Fruit fly (Drosophila melanogaster): ENCODE data around the gene CG32713.

Gene CG32713

DNA sequence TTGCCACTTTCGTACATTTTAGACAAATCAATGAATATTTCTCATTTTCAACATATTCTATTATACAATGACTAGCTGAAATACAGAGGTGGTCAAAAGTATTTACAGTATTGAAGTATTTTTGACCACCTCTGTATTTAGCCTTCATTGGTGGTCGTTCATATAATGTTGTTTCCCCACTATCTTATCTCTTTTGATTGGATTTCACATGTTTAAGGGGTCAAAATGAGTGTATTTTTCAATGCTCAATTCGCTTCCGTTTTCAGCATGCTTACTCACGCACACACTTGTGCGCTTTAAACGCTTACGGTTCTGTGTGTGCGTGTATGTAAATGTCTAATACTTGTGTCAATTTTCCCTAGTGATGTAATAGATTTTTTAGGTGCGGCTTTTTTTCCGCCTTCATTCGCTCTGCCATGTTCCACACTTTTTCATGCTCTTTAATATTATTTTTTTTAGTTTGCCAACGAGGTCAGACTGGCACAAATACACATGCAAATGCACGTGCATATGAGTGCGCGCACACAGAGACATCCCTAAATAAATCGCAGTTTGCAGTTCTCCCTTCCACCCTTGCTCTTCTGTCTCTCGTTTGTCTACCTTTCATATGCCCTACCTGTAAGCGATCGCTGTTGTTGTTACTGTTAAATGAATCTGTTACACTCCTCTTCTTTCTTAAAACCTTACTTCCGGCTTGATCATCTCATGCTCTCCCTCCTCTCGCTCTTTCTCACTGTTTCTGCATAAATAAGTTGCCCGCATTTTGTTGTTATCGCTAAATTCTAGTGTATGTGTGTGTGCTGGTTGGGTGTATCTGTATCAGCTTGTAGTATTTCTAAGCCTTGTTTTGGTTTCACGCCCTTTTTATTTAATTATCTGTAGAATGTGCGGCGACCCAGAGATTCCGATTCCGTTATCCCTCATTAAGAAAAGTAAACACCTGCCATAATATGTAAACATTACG lies 45.0 kb downstream of the CG32713 start (continued):
- no peak for TF ChIP-seq CG11762 (GFP tag; optimal IDR thresholded peaks at IDR 0.05; ENCODE audit: insufficient read depth)

DNA sequence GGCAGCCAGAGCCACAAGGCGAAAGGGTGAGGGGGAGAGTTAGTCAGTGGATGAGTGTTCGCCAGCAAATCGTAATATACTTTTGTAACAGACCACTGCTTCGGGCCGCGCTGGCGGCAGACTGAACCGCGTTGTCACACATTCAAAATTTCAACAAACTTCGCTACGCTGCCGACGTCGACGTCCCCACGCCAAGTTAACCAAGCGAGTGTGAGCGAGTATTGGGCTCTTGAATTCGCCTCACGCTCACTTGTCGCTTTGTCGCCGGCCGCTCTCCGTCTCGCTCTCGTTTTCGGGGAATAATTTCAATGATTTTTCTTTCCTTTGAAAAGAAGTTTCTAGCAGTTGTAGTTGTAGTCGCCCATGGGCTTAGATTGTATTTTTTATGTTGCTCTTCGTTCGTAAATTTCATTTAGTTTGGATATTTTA lies 45.9 kb downstream of the CG32713 start, which contains the start of gene lawc:
lawc (minus strand) TSS at position 127 of the 429 bp plus-strand sequence.
- TF ChIP-seq svp (GFP tag) (peak; percentile 60), CG16779 (tag; optimal IDR thresholded peaks at IDR 0.05) (peak; percentile 63), Eip75B (GFP tag; optimal IDR thresholded peaks at IDR 0.05) (peak; percentile 46), pdm3 (GFP tag; optimal IDR thresholded peaks at IDR 0.05) (no peak), esn (GFP tag; optimal IDR thresholded peaks at IDR 0.05) (peak; percentile 30), Eip93F (GFP tag; optimal IDR thresholded peaks at IDR 0.05) (peak; percentile 89), Smox (GFP tag; optimal IDR thresholded peaks at IDR 0.05) (peak; percentile 40), Eip78C (GFP tag) (peak; percentile 87), CG6163 (GFP tag; IDR thresholded peaks at IDR 0.05) (peak; percentile 91), OdsH (GFP tag; optimal IDR thresholded peaks at IDR 0.05) (no peak), CG11902 (GFP tag; optimal IDR thresholded peaks at IDR 0.05) (no peak), Hr4 (GFP tag; optimal IDR thresholded peaks at IDR 0.05) (no peak), CG31627 (GFP tag; optimal IDR thresholded peaks at IDR 0.05) (no peak), dsx (GFP tag; optimal IDR thresholded peaks at IDR 0.05; ENCODE audit: poor library complexity, severe bottlenecking) (peak; percentile 61), spab (GFP tag; optimal IDR thresholded peaks at IDR 0.05) (peak; percentile 9), Gug (GFP tag; IDR thresholded peaks at IDR 0.05) (0 out of 2 replicates have a peak, but pooled peaks have one; percentile 37), Sox14 (GFP tag; optimal IDR thresholded peaks at IDR 0.05) (peak; percentile 63), fkh (GFP tag; optimal IDR thresholded peaks at IDR 0.05) (peak; percentile 4), CG6792 (GFP tag; optimal IDR thresholded peaks at IDR 0.05) (no peak), Ets21C (GFP tag; optimal IDR thresholded peaks at IDR 0.05) (no peak), net (GFP tag; optimal IDR thresholded peaks at IDR 0.05) (peak; percentile 52), eg (GFP tag; IDR thresholded peaks at IDR 0.05) (peak; percentile 85), Ets96B (tag; optimal IDR thresholded peaks at IDR 0.05) (peak; percentile 13), CG6808 (GFP tag; optimal IDR thresholded peaks at IDR 0.05) (peak; percentile 10), CG10631 (GFP tag; optimal IDR thresholded peaks at IDR 0.05) (no peak), CG6276 (GFP tag; optimal IDR thresholded peaks at IDR 0.05) (peak; percentile 60), CG9139 (GFP tag; optimal IDR thresholded peaks at IDR 0.05) (peak; percentile 65), CG8319 (GFP tag; optimal IDR thresholded peaks at IDR 0.05) (no peak), CG6854 (GFP tag; optimal IDR thresholded peaks at IDR 0.05) (peak; percentile 85), CG1621 (tag; optimal IDR thresholded peaks at IDR 0.05) (no peak), cyc (GFP tag; optimal IDR thresholded peaks at IDR 0.05) (no peak), CG34406 (GFP tag; optimal IDR thresholded peaks at IDR 0.05) (peak; percentile 9), Sox102F (GFP tag; optimal IDR thresholded peaks at IDR 0.05) (peak; percentile 59), Hr38 (GFP tag; optimal IDR thresholded peaks at IDR 0.05) (no peak), CG10669 (GFP tag; optimal IDR thresholded peaks at IDR 0.05) (no peak), topi (GFP tag; optimal IDR thresholded peaks at IDR 0.05) (peak; percentile 53), CG3032 (tag; optimal IDR thresholded peaks at IDR 0.05) (no peak), Met (GFP tag; optimal IDR thresholded peaks at IDR 0.05) (peak; percentile 30), CG4318 (GFP tag; optimal IDR thresholded peaks at IDR 0.05) (no peak), salr (GFP tag; optimal IDR thresholded peaks at IDR 0.05) (no peak), CG15336 (GFP tag; IDR thresholded peaks at IDR 0.05) (peak; percentile 88; the same call in 1 of the 2 replicates), Lpt (GFP tag; optimal IDR thresholded peaks at IDR 0.05) (no peak), Hr39 (GFP tag; optimal IDR thresholded peaks at IDR 0.05) (no peak), CG32006 (GFP tag; optimal IDR thresholded peaks at IDR 0.05) (peak; percentile 2), CG8119 (GFP tag; IDR thresholded peaks at IDR 0.05) (peak; percentile 86), CG3919 (GFP tag; optimal IDR thresholded peaks at IDR 0.05) (peak; percentile 11), CG7368 (GFP tag; optimal IDR thresholded peaks at IDR 0.05) (no peak)
